Fruit fly (Drosophila melanogaster): ENCODE data around the gene CG31373.

DNA sequence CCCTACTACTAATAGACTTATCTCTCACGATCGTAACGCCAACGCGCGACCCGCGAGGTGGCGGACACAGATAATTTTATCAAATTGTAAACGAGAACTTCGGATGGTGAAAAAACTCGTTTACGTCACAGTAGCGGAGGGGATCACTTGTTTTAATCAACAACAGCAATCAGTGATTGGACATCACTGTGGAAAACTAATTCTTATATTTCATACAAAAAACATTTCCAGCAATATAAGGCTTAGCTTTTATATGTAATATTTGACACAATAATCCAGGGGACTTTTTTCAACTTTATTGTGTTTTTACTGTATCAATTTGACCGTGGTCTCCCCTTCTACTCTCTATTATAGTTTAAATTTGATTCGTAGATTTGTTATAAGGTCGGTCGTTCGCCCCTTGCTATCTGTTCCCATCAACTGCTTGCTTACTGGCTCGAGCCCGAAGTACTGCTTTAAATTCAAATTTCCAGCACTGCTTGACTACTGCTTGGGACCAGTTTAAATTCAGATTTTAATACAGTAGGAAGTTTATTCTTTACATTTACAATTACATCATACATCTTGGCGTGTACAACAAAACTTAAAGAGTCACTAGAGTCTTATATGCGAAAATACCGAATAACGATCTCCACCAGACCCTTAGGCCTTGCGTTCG, 31.8 kb downstream of the CG31373 start, which contains the start of gene CG6465:
- TF ChIP-seq C15 (GFP tag; IDR thresholded peaks at IDR 0.05) = no peak
- TF ChIP-seq Lim3 (GFP tag; IDR thresholded peaks at IDR 0.05) = no peak
- no peak for TF ChIP-seq NK7.1 (GFP tag; optimal IDR thresholded peaks at IDR 0.05)
- no peak for TF ChIP-seq CG10462 (GFP tag; optimal IDR thresholded peaks at IDR 0.05)

All from whole organism, embryonic.